Worm (Caenorhabditis elegans) whole organism, L1 larva: ENCODE results near the gene mxl-3.

Source experiments
- C16A3.4 ChIP-seq: fragments of 150-350 bp; optimal IDR thresholded peaks from 2 replicates; lab custom pipeline; 2014; ENCODE audit warnings: missing biosample characterization, missing genetic modification characterization
- F16B12.6 ChIP-seq: fragments of 150-350 bp; optimal IDR thresholded peaks from 2 replicates; lab custom pipeline; 2014; ENCODE audit warnings: missing biosample characterization, missing genetic modification characterization
- aha-1 ChIP-seq: fragments of 150-350 bp; optimal IDR thresholded peaks from 2 replicates; lab custom pipeline; 2014; ENCODE audit warnings: missing biosample characterization, missing genetic modification characterization
- aly-2 ChIP-seq: fragments of 150-350 bp; optimal IDR thresholded peaks from 2 replicates; lab custom pipeline; 2014; ENCODE audit warnings: missing biosample characterization, missing genetic modification characterization
- ama-1 ChIP-seq: fragments of 150-350 bp; optimal IDR thresholded peaks from 2 replicates; lab custom pipeline; 2014
- blmp-1 ChIP-seq: fragments of 150-350 bp; optimal IDR thresholded peaks from 2 replicates; lab custom pipeline; 2014; ENCODE audit warnings: missing biosample characterization, missing genetic modification characterization
- ceh-90 ChIP-seq: sonication (generic microtip); optimal IDR thresholded peaks from 2 replicates; lab custom pipeline; 2016; ENCODE audit warnings: missing genetic modification characterization, missing compliant biosample characterization
- ces-1 ChIP-seq: fragments of 150-350 bp; optimal IDR thresholded peaks from 2 replicates; lab custom pipeline; 2014; ENCODE audit warnings: missing biosample characterization, missing genetic modification reagents, missing genetic modification characterization
- elt-2 ChIP-seq: sonication (generic microtip); optimal IDR thresholded peaks from 2 replicates; lab custom pipeline; 2016; ENCODE audit warnings: missing genetic modification characterization, mild to moderate bottlenecking, inconsistent platforms, missing compliant biosample characterization, missing genetic modification reagents
- elt-3 ChIP-seq, 6 experiments: fragments of 150-350 bp in 1 of 6; sonication (generic microtip); optimal IDR thresholded peaks; 2 replicates each; lab custom pipeline; 2017 to 2018; ENCODE audit warnings: missing biosample characterization in 6 of 6, missing genetic modification characterization in 6 of 6, inconsistent platforms in 1 of 6
- ets-5 ChIP-seq: fragments of 200-800 bp; sonication (Bioruptor generic); IDR thresholded peaks from 2 replicates; pipeline ENCODE4 v1.3.6; 2022; ENCODE audit warnings: missing genetic modification characterization, missing compliant biosample characterization
- fkh-8 ChIP-seq: sonication (generic microtip); optimal IDR thresholded peaks from 2 replicates; lab custom pipeline; 2016; ENCODE audit warnings: mild to moderate bottlenecking, missing genetic modification characterization, missing compliant biosample characterization
- grh-1 ChIP-seq: fragments of 200-800 bp; sonication (Bioruptor generic); IDR thresholded peaks from 2 replicates; pipeline ENCODE4 v1.3.6; 2022; ENCODE audit warnings: missing genetic modification reagents, missing genetic modification characterization, missing compliant biosample characterization
- hlh-17 ChIP-seq: fragments of 200-800 bp; sonication (Bioruptor generic); optimal IDR thresholded peaks from 2 replicates; lab custom pipeline; 2018; ENCODE audit warnings: missing genetic modification characterization, mild to moderate bottlenecking, missing compliant biosample characterization, moderate library complexity, borderline replicate concordance
- hpl-2 ChIP-seq: fragments of 150-350 bp; optimal IDR thresholded peaks from 2 replicates; lab custom pipeline; 2014; ENCODE audit warnings: missing biosample characterization, missing genetic modification reagents, missing genetic modification characterization
- lin-13 ChIP-seq: fragments of 150-350 bp; optimal IDR thresholded peaks from 2 replicates; lab custom pipeline; 2014; ENCODE audit warnings: missing biosample characterization, missing genetic modification reagents, missing genetic modification characterization
- lin-14 ChIP-seq: fragments of 200-800 bp; sonication (Bioruptor generic); optimal IDR thresholded peaks from 2 replicates; lab custom pipeline; 2018; ENCODE audit warnings: mild to moderate bottlenecking, missing genetic modification characterization, moderate library complexity, missing compliant biosample characterization
- lin-15B ChIP-seq: fragments of 150-350 bp; sonication (generic microtip); optimal IDR thresholded peaks from 3 replicates; lab custom pipeline; 2014; ENCODE audit warnings: missing biosample characterization, missing genetic modification characterization
- lin-35 ChIP-seq, 2 experiments: fragments of 150-350 bp; optimal IDR thresholded peaks; 2 replicates each; lab custom pipeline; 2014; ENCODE audit warnings: missing biosample characterization in 2 of 2, missing genetic modification characterization in 2 of 2, missing genetic modification reagents in 2 of 2
- lin-39 ChIP-seq: fragments of 150-350 bp; optimal IDR thresholded peaks from 2 replicates; lab custom pipeline; 2014; ENCODE audit warnings: missing biosample characterization, missing genetic modification reagents, missing genetic modification characterization
- lir-3 ChIP-seq: sonication (generic microtip); optimal IDR thresholded peaks from 2 replicates; lab custom pipeline; 2016; ENCODE audit warnings: mild to moderate bottlenecking, missing genetic modification characterization, moderate library complexity, missing compliant biosample characterization; ENCODE audit not compliant: poor library complexity
- lsy-2 ChIP-seq, 2 experiments: fragments of 150-350 bp; optimal IDR thresholded peaks; 2 replicates each; lab custom pipeline; 2014; ENCODE audit warnings: missing biosample characterization in 2 of 2, missing genetic modification characterization in 2 of 2
- mdl-1 ChIP-seq, 2 experiments: fragments of 150-350 bp; optimal IDR thresholded peaks; 2 replicates each; lab custom pipeline; 2014 to 2017; ENCODE audit warnings: missing biosample characterization in 2 of 2, missing genetic modification characterization in 2 of 2, inconsistent platforms in 1 of 2
- mef-2 ChIP-seq: fragments of 150-350 bp; optimal IDR thresholded peaks from 2 replicates; lab custom pipeline; 2014; ENCODE audit warnings: missing biosample characterization, missing genetic modification characterization
- nhr-19 ChIP-seq: fragments of 200-800 bp; sonication (Bioruptor generic); conservative IDR thresholded peaks from 2 replicates; pipeline ENCODE4 v1.3.6; 2022; ENCODE audit warnings: missing genetic modification characterization, missing compliant biosample characterization
- nhr-20 ChIP-seq: sonication (generic microtip); optimal IDR thresholded peaks from 2 replicates; lab custom pipeline; 2016; ENCODE audit warnings: mild to moderate bottlenecking, missing genetic modification characterization, missing compliant biosample characterization
- nhr-237 ChIP-seq: fragments of 150-350 bp; optimal IDR thresholded peaks from 2 replicates; lab custom pipeline; 2014; ENCODE audit warnings: missing biosample characterization, missing genetic modification characterization
- nhr-47 ChIP-seq: sonication (generic microtip); optimal IDR thresholded peaks from 2 replicates; lab custom pipeline; 2016; ENCODE audit warnings: mild to moderate bottlenecking, missing genetic modification characterization, moderate library complexity, missing compliant biosample characterization
- nhr-71 ChIP-seq: sonication (generic microtip); optimal IDR thresholded peaks from 2 replicates; lab custom pipeline; 2016; ENCODE audit warnings: mild to moderate bottlenecking, missing genetic modification characterization, moderate library complexity, missing compliant biosample characterization
- nhr-76 ChIP-seq: sonication (generic microtip); optimal IDR thresholded peaks from 2 replicates; lab custom pipeline; 2017; ENCODE audit warnings: missing biosample characterization, missing genetic modification characterization
- nhr-77 ChIP-seq: fragments of 150-350 bp; optimal IDR thresholded peaks from 2 replicates; lab custom pipeline; 2014; ENCODE audit warnings: missing biosample characterization, missing genetic modification characterization
- nhr-84 ChIP-seq: sonication (generic microtip); optimal IDR thresholded peaks from 2 replicates; lab custom pipeline; 2017; ENCODE audit warnings: missing biosample characterization, missing genetic modification characterization
- nhr-85 ChIP-seq: sonication (generic microtip); peaks from one replicate; lab custom pipeline; 2016; ENCODE audit warnings: missing genetic modification characterization, inconsistent platforms, missing compliant biosample characterization
- nhr-90 ChIP-seq: sonication (generic microtip); optimal IDR thresholded peaks from 2 replicates; lab custom pipeline; 2016; ENCODE audit warnings: mild to moderate bottlenecking, missing genetic modification characterization, missing compliant biosample characterization; ENCODE audit not compliant: poor library complexity
- pag-3 ChIP-seq: sonication (generic microtip); optimal IDR thresholded peaks from 2 replicates; lab custom pipeline; 2017; ENCODE audit warnings: missing genetic modification characterization, mild to moderate bottlenecking, missing compliant biosample characterization, antibody characterized with exemption, borderline replicate concordance; ENCODE audit not compliant: insufficient read depth
- pax-3 ChIP-seq: fragments of 200-800 bp; sonication (Bioruptor generic); optimal IDR thresholded peaks from 2 replicates; lab custom pipeline; 2018; ENCODE audit warnings: mild to moderate bottlenecking, missing genetic modification characterization, moderate library complexity, missing compliant biosample characterization
- rnt-1 ChIP-seq: sonication (generic microtip); optimal IDR thresholded peaks from 2 replicates; lab custom pipeline; 2016; ENCODE audit warnings: mild to moderate bottlenecking, missing genetic modification characterization, moderate library complexity, missing compliant biosample characterization
- skn-1 ChIP-seq: fragments of 150-350 bp; optimal IDR thresholded peaks from 2 replicates; lab custom pipeline; 2014; ENCODE audit warnings: missing biosample characterization, missing genetic modification characterization
- snu-23 ChIP-seq: sonication (generic microtip); optimal IDR thresholded peaks from 2 replicates; lab custom pipeline; 2016; ENCODE audit warnings: missing genetic modification characterization, missing compliant biosample characterization
- sptf-1 ChIP-seq: fragments of 150-350 bp; optimal IDR thresholded peaks from 2 replicates; lab custom pipeline; 2014; ENCODE audit warnings: missing biosample characterization, missing genetic modification characterization
- swsn-7 ChIP-seq: sonication (generic microtip); optimal IDR thresholded peaks from 2 replicates; lab custom pipeline; 2016; ENCODE audit warnings: missing genetic modification characterization, missing compliant biosample characterization
- tbx-2 ChIP-seq: sonication (generic microtip); optimal IDR thresholded peaks from 2 replicates; lab custom pipeline; 2016; ENCODE audit warnings: missing genetic modification characterization, missing compliant biosample characterization
- unc-130 ChIP-seq: fragments of 150-350 bp; optimal IDR thresholded peaks from 2 replicates; lab custom pipeline; 2017; ENCODE audit warnings: missing biosample characterization, missing genetic modification characterization, inconsistent platforms
- unc-62 ChIP-seq: fragments of 150-350 bp; optimal IDR thresholded peaks from 2 replicates; lab custom pipeline; 2014; ENCODE audit warnings: missing biosample characterization, missing genetic modification reagents, missing genetic modification characterization
- unc-86 ChIP-seq: sonication (generic microtip); optimal IDR thresholded peaks from 2 replicates; lab custom pipeline; 2016; ENCODE audit warnings: missing genetic modification characterization, missing compliant biosample characterization
- xbp-1 ChIP-seq: sonication (generic microtip); optimal IDR thresholded peaks from 2 replicates; lab custom pipeline; 2016; ENCODE audit warnings: missing genetic modification characterization, missing compliant biosample characterization
- zag-1 ChIP-seq: fragments of 150-350 bp; optimal IDR thresholded peaks from 2 replicates; lab custom pipeline; 2014; ENCODE audit warnings: missing biosample characterization, missing genetic modification characterization
- ztf-4 ChIP-seq: fragments of 150-350 bp; optimal IDR thresholded peaks from 2 replicates; lab custom pipeline; 2014; ENCODE audit warnings: missing biosample characterization, missing genetic modification characterization

mxl-3 gene

DNA sequence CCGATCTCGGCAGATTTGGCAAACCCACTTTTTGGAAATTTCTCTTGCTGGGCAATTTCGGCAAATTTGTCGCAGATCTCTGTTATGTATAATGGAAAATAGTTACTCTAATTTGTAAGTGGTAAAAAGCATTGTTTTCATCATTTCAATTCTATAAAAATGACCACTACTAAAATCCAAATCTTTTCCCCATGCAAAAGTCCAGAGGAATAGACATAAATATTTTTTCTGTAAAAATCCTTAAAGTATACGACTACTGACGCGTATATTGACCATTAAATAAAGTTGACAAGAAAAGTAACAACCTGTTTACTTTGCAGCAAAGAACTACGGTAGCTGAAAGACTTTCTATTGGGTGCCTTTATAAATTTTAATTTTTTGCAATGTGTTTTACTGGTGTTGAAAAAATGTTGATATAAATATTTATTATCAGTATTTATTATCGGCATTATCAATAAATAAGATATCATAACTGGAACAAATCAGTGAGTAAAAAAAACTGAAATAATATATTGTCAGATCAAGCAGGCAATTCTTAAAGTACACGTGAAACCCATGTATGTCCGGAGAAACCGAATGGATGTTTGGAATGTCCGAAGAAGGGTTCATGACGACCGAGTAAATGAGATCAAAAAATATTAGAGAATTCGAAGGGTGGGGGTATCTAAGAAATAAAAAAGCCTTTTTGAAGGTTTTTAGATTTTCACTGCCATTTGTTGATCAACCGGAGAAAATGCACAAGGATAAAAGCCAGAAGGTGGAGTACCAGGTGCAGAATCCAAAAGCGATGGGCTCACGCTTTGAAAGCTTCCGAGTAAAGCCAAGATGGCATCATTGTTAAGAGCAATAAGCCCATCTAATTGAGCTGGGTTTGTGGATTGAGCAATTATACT is 1.1 kb downstream of the mxl-3 start (continued):
- peak; percentile 56 for TF ChIP-seq tbx-2 (tag; lab: Kevin White, UChicago)
- no peak for TF ChIP-seq sptf-1 (tag; lab: Kevin White, UChicago)
- no peak for TF ChIP-seq ceh-90 (tag; lab: Kevin White, UChicago)
- TF ChIP-seq nhr-20 (tag; lab: Kevin White, UChicago): peak; percentile 52
- TF ChIP-seq nhr-85 (tag; lab: Kevin White, UChicago): peak; percentile 23
- no peak for TF ChIP-seq hlh-17 (GFP tag; lab: Kevin White, UChicago)
- no peak for TF ChIP-seq F16B12.6 (tag; lab: Kevin White, UChicago)
- peak; percentile 85 for TF ChIP-seq ama-1 (lab: Kevin White, UChicago)
- TF ChIP-seq lin-15B (tag; lab: Kevin White, UChicago): no peak
- TF ChIP-seq unc-130 (tag; lab: Kevin White, UChicago): no peak
- peak; percentile 33 for TF ChIP-seq C16A3.4 (tag; lab: Kevin White, UChicago)
- TF ChIP-seq nhr-237 (tag; lab: Kevin White, UChicago): no peak
- peak; percentile 66 for TF ChIP-seq nhr-47 (tag; lab: Kevin White, UChicago)
- TF ChIP-seq swsn-7 (tag; lab: Kevin White, UChicago): peak; percentile 7
- TF ChIP-seq hpl-2: peak; percentile 19
- TF ChIP-seq lin-14 (GFP tag; lab: Kevin White, UChicago): peak; percentile 18
- TF ChIP-seq elt-2 (tag; lab: Kevin White, UChicago): peak; percentile 31
- TF ChIP-seq aly-2 (tag; lab: Kevin White, UChicago): peak; percentile 19
- no peak for TF ChIP-seq nhr-84

DNA sequence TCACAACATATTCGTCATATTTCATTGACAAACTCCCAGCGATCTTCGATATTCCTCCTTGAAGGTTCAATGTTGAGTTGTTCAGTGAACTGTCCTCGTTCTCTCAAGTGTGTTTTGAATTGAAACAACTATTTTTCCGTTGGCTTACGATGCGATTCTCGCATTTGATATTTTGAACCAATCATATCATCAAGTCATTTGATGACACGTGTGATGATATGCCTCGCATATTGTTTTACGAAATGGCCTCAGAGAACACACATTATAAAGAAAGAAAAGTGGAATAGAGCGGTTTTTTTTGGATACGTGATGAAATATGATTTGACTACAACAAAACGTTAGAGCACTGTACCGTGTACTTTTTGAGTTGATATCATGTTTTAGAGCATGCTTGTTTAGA is 2.2 kb downstream of the mxl-3 start:
- peak; percentile 11 for TF ChIP-seq rnt-1 (tag; lab: Kevin White, UChicago)
- TF ChIP-seq fkh-8 (tag; lab: Kevin White, UChicago): no peak
- TF ChIP-seq unc-86 (tag; lab: Kevin White, UChicago): no peak
- TF ChIP-seq lin-14 (GFP tag; lab: Kevin White, UChicago): peak; percentile 77
- no peak for TF ChIP-seq ceh-90 (tag; lab: Kevin White, UChicago)
- TF ChIP-seq nhr-19 (GFP tag; lab: Robert Waterston, UW): peak; percentile 97
- peak; percentile 25 for TF ChIP-seq lir-3 (tag; lab: Kevin White, UChicago)
- TF ChIP-seq elt-3 (tag; optimal IDR thresholded peaks at IDR 0.05; lab: Kevin White, UChicago): peak in 5 of 6 experiments; percentile 22 to 96 (median 69)
- peak in 1 of 2 experiments; percentile 87 for TF ChIP-seq mdl-1 (tag; optimal IDR thresholded peaks at IDR 0.05; lab: Kevin White, UChicago)
- peak; percentile 82 for TF ChIP-seq tbx-2 (tag; lab: Kevin White, UChicago)
- peak; percentile 84 for TF ChIP-seq nhr-90 (tag; lab: Kevin White, UChicago)
- no peak for TF ChIP-seq ama-1 (lab: Kevin White, UChicago)
- peak in 1 of 2 experiments; percentile 80 for TF ChIP-seq lin-35 (GFP tag; optimal IDR thresholded peaks at IDR 0.05; lab: Kevin White, UChicago)
- peak; percentile 94 for TF ChIP-seq nhr-71 (tag; lab: Kevin White, UChicago)
- peak; percentile 20 for TF ChIP-seq xbp-1 (tag; lab: Kevin White, UChicago)
- peak; percentile 59 for TF ChIP-seq elt-2 (tag; lab: Kevin White, UChicago)
- TF ChIP-seq snu-23 (GFP tag; lab: Kevin White, UChicago): peak; percentile 86
- TF ChIP-seq lin-39 (tag; lab: Kevin White, UChicago): no peak
- peak; percentile 33 for TF ChIP-seq lin-13 (GFP tag; lab: Kevin White, UChicago)
- peak; percentile 91 for TF ChIP-seq nhr-85 (tag; lab: Kevin White, UChicago)
- peak; percentile 67 for TF ChIP-seq skn-1 (tag; lab: Kevin White, UChicago)
- peak; percentile 7 for TF ChIP-seq ztf-4
- no peak for TF ChIP-seq ces-1
- no peak for TF ChIP-seq aha-1 (tag; lab: Kevin White, UChicago)
- TF ChIP-seq unc-62 (GFP tag; lab: Kevin White, UChicago): no peak
- no peak for TF ChIP-seq nhr-76 (tag; lab: Kevin White, UChicago)
- TF ChIP-seq nhr-20 (tag; lab: Kevin White, UChicago): peak; percentile 91
- TF ChIP-seq mef-2 (tag; lab: Kevin White, UChicago): no peak
- TF ChIP-seq nhr-47 (tag; lab: Kevin White, UChicago): peak; percentile 62
- TF ChIP-seq zag-1: no peak
- TF ChIP-seq blmp-1 (tag; lab: Kevin White, UChicago): peak; percentile 71
- no peak for TF ChIP-seq ets-5
- no peak for TF ChIP-seq nhr-77
- TF ChIP-seq pag-3 (tag; lab: Kevin White, UChicago): no peak
- TF ChIP-seq unc-130 (tag; lab: Kevin White, UChicago): peak; percentile 6
- peak; percentile 64 for TF ChIP-seq C16A3.4 (tag; lab: Kevin White, UChicago)
- TF ChIP-seq grh-1: peak; percentile 54
- TF ChIP-seq lsy-2 (tag; optimal IDR thresholded peaks at IDR 0.05; lab: Kevin White, UChicago): peak; percentile 35 to 44
- TF ChIP-seq pax-3 (tag; lab: Kevin White, UChicago): no peak
- TF ChIP-seq, all 84 proteins: peak for 24
